Worm (Caenorhabditis elegans): Measurements from ENCODE around the gene rbc-1.
A peak's percentile ranks its signal among the peaks of the same experiment; 100 is the strongest.

Gene rbc-1

ce11 chrX:14661918-14662317, 50.7 kb downstream of the rbc-1 start:
- TF ChIP-seq tag-97 (GFP tag; IDR thresholded peaks at IDR 0.05) (no peak), egl-43 (GFP tag; IDR thresholded peaks at IDR 0.05) (no peak), Y105C5A.15 (GFP tag; IDR thresholded peaks at IDR 0.05) (no peak), ZK546.5 (tag; optimal IDR thresholded peaks at IDR 0.05) (no peak), hlh-11 (tag; optimal IDR thresholded peaks at IDR 0.05) (no peak), php-3 (GFP tag; IDR thresholded peaks at IDR 0.05) (no peak), daf-8 (GFP tag; IDR thresholded peaks at IDR 0.05) (no peak), lin-13 (GFP tag; optimal IDR thresholded peaks at IDR 0.05) (no peak), set-16 (GFP tag; IDR thresholded peaks at IDR 0.05) (no peak), lin-38 (GFP tag; IDR thresholded peaks at IDR 0.05) (no peak), lin-39 (tag; optimal IDR thresholded peaks at IDR 0.05) (no peak), F37D6.2 (tag; optimal IDR thresholded peaks at IDR 0.05) (no peak), madf-9 (GFP tag; conservative IDR thresholded peaks at IDR 0.05) (no peak), dmd-9 (GFP tag; IDR thresholded peaks at IDR 0.05) (no peak), lin-1 (GFP tag; IDR thresholded peaks at IDR 0.05) (no peak), T20F7.1 (GFP tag; optimal IDR thresholded peaks at IDR 0.05) (no peak), snpc-1.2 (GFP tag; IDR thresholded peaks at IDR 0.05) (no peak), lsy-2 (tag; optimal IDR thresholded peaks at IDR 0.05) (no peak), mdt-29 (GFP tag; IDR thresholded peaks at IDR 0.05) (no peak)

ce11 chrX:14662460-14662859, 51.3 kb downstream of the rbc-1 start:
- TF ChIP-seq ZK337.2 (GFP tag; IDR thresholded peaks at IDR 0.05), result no peak
- no peak for TF ChIP-seq nhr-42 (GFP tag; IDR thresholded peaks at IDR 0.05)
- no peak for TF ChIP-seq hif-1 (tag; optimal IDR thresholded peaks at IDR 0.05)
- TF ChIP-seq snpc-1.2 (GFP tag; IDR thresholded peaks at IDR 0.05), result no peak
- no peak for TF ChIP-seq ZK546.5 (tag; optimal IDR thresholded peaks at IDR 0.05)
- peak in 1 of 2 experiments; percentile 12 for TF ChIP-seq unc-62 (GFP tag; optimal IDR thresholded peaks at IDR 0.05 in 1 of 2)
- no peak for TF ChIP-seq unc-62 (tag; optimal IDR thresholded peaks at IDR 0.05)

- TF ChIP-seq hmg-1.1 (GFP tag; IDR thresholded peaks at IDR 0.05) (no peak), gei-8 (GFP tag; optimal IDR thresholded peaks at IDR 0.05) (no peak), ztf-7 (tag; optimal IDR thresholded peaks at IDR 0.05) (no peak), unc-62 (GFP tag; optimal IDR thresholded peaks at IDR 0.05 in 1 of 2) (peak in 1 of 2 experiments; percentile 71), unc-62 (tag; optimal IDR thresholded peaks at IDR 0.05) (no peak), daf-12 (tag; optimal IDR thresholded peaks at IDR 0.05) (no peak)
Measured at ce11 chrX:14664028-14664427, 52.9 kb downstream of the rbc-1 start, which contains the start of gene C26G2.2. TSS of gene C26G2.2 (plus strand) at chrX:14664328.

DNA sequence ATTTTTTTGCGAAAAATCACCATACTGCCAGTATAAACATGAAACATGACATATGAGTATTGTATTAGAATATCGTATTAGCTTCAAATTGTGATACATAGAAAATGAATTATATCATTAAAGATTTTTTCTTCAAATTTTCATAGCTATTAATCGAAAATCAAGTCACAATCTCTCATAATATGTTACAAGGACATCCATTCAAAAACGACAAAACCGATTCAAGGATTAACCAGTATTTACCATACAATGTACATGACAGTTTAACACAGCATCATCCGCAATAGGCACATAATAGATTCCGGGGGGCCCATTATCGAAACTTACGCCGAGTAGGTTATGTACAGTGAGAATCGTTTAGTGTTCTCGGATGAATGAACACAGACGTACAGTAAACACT, 60.1 kb downstream of the rbc-1 start:
- TF ChIP-seq sdz-12 (GFP tag; optimal IDR thresholded peaks at IDR 0.05) (no peak), zip-2 (tag; optimal IDR thresholded peaks at IDR 0.05) (no peak), lin-38 (GFP tag; IDR thresholded peaks at IDR 0.05) (no peak), snpc-1.2 (GFP tag; IDR thresholded peaks at IDR 0.05) (no peak), F10B5.3 (tag; optimal IDR thresholded peaks at IDR 0.05) (no peak), mxl-3 (GFP tag; optimal IDR thresholded peaks at IDR 0.05) (no peak), D1046.2 (GFP tag; IDR thresholded peaks at IDR 0.05) (no peak), aha-1 (tag) (peak; percentile 87), Y105C5A.15 (GFP tag; IDR thresholded peaks at IDR 0.05) (no peak), mxl-2 (GFP tag; conservative IDR thresholded peaks at IDR 0.05) (no peak), unc-62 (GFP tag; optimal IDR thresholded peaks at IDR 0.05 in 1 of 2) (peak in 1 of 2 experiments; percentile 55), unc-62 (tag; optimal IDR thresholded peaks at IDR 0.05) (no peak), rbr-2 (tag; optimal IDR thresholded peaks at IDR 0.05) (no peak), tag-97 (GFP tag; IDR thresholded peaks at IDR 0.05) (no peak)
